Worm (Caenorhabditis elegans) whole organism, mixed stage, embryonic: ENCODE data around the gene Y57A10C.10.
A peak's percentile ranks its signal among the peaks of the same experiment; 100 is the strongest.

Experiments
- bed-3 ChIP-seq: fragments of 200-800 bp; sonication (Bioruptor generic); optimal IDR thresholded peaks from 3 replicates; lab custom pipeline; 2018; ENCODE audit warnings: mild to moderate bottlenecking, missing genetic modification characterization, moderate library complexity, missing compliant biosample characterization
- ceh-39 ChIP-seq: fragments of 150-350 bp; optimal IDR thresholded peaks from 2 replicates; lab custom pipeline; 2014; ENCODE audit warnings: missing biosample characterization, missing genetic modification characterization
- ceh-43 ChIP-seq: fragments of 200-800 bp; sonication (Bioruptor generic); optimal IDR thresholded peaks from 2 replicates; lab custom pipeline; 2018; ENCODE audit warnings: mild to moderate bottlenecking, missing genetic modification characterization, moderate library complexity, missing compliant biosample characterization
- ceh-83 ChIP-seq: fragments of 200-800 bp; sonication (Bioruptor generic); optimal IDR thresholded peaks from 2 replicates; lab custom pipeline; 2018; ENCODE audit warnings: mild to moderate bottlenecking, missing genetic modification characterization, missing compliant biosample characterization
- ces-1 ChIP-seq: fragments of 150-350 bp; optimal IDR thresholded peaks from 2 replicates; lab custom pipeline; 2014; ENCODE audit warnings: missing biosample characterization, missing genetic modification reagents, missing genetic modification characterization
- cnd-1 ChIP-seq: fragments of 200-800 bp; sonication (Bioruptor generic); optimal IDR thresholded peaks from 2 replicates; lab custom pipeline; 2018; ENCODE audit warnings: mild to moderate bottlenecking, missing genetic modification characterization, missing compliant biosample characterization
- drap-1 ChIP-seq: fragments of 200-800 bp; sonication (Bioruptor generic); optimal IDR thresholded peaks from 3 replicates; lab custom pipeline; 2018; ENCODE audit warnings: mild to moderate bottlenecking, missing genetic modification characterization, missing compliant biosample characterization
- elt-1 ChIP-seq: sonication (generic microtip); optimal IDR thresholded peaks from 2 replicates; lab custom pipeline; 2017; ENCODE audit warnings: missing genetic modification characterization, mild to moderate bottlenecking, missing compliant biosample characterization, antibody characterized with exemption, moderate library complexity, borderline replicate concordance; ENCODE audit not compliant: insufficient read depth
- elt-3 ChIP-seq: fragments of 150-350 bp; optimal IDR thresholded peaks from 2 replicates; lab custom pipeline; 2014; ENCODE audit warnings: missing biosample characterization, missing genetic modification characterization
- flh-1 ChIP-seq: fragments of 200-800 bp; sonication (Bioruptor generic); optimal IDR thresholded peaks from 2 replicates; lab custom pipeline; 2018; ENCODE audit warnings: mild to moderate bottlenecking, missing genetic modification characterization, moderate library complexity, missing compliant biosample characterization
- ham-2 ChIP-seq: fragments of 200-800 bp; sonication (Bioruptor generic); optimal IDR thresholded peaks from 2 replicates; lab custom pipeline; 2018; ENCODE audit warnings: mild to moderate bottlenecking, missing genetic modification characterization, missing compliant biosample characterization
- lin-13 ChIP-seq: fragments of 150-350 bp; optimal IDR thresholded peaks from 2 replicates; lab custom pipeline; 2014; ENCODE audit warnings: missing biosample characterization, missing genetic modification characterization
- lin-32 ChIP-seq: fragments of 200-800 bp; sonication (Bioruptor generic); optimal IDR thresholded peaks from 2 replicates; lab custom pipeline; 2018; ENCODE audit warnings: mild to moderate bottlenecking, missing genetic modification characterization, missing compliant biosample characterization
- lsy-2 ChIP-seq: fragments of 150-350 bp; optimal IDR thresholded peaks from 2 replicates; lab custom pipeline; 2014; ENCODE audit warnings: missing biosample characterization, missing genetic modification characterization
- mab-5 ChIP-seq: fragments of 150-350 bp; optimal IDR thresholded peaks from 2 replicates; lab custom pipeline; 2014; ENCODE audit warnings: missing biosample characterization, missing genetic modification characterization
- mep-1 ChIP-seq: fragments of 150-350 bp; optimal IDR thresholded peaks from 2 replicates; lab custom pipeline; 2017; ENCODE audit warnings: missing biosample characterization, missing genetic modification reagents, missing genetic modification characterization, inconsistent platforms
- mls-2 ChIP-seq: sonication (generic microtip); optimal IDR thresholded peaks from 2 replicates; lab custom pipeline; 2016; ENCODE audit warnings: mild to moderate bottlenecking, missing genetic modification characterization, moderate library complexity, missing compliant biosample characterization
- nhr-12 ChIP-seq: fragments of 150-350 bp; optimal IDR thresholded peaks from 2 replicates; lab custom pipeline; 2014; ENCODE audit warnings: missing biosample characterization, missing genetic modification characterization
- nhr-2 ChIP-seq: fragments of 150-350 bp; optimal IDR thresholded peaks from 2 replicates; lab custom pipeline; 2014; ENCODE audit warnings: missing biosample characterization, missing genetic modification characterization
- nhr-237 ChIP-seq: fragments of 150-350 bp; optimal IDR thresholded peaks from 2 replicates; lab custom pipeline; 2014; ENCODE audit warnings: missing biosample characterization, missing genetic modification characterization
- nhr-76 ChIP-seq: sonication (generic microtip); optimal IDR thresholded peaks from 2 replicates; lab custom pipeline; 2017; ENCODE audit warnings: missing biosample characterization, missing genetic modification characterization
- pha-4 ChIP-seq: fragments of 150-350 bp; optimal IDR thresholded peaks from 2 replicates; lab custom pipeline; 2018; ENCODE audit warnings: missing biosample characterization, missing genetic modification reagents, missing genetic modification characterization
- sem-2 ChIP-seq: fragments of 200-800 bp; sonication (Bioruptor generic); optimal IDR thresholded peaks from 2 replicates; lab custom pipeline; 2018; ENCODE audit warnings: mild to moderate bottlenecking, missing genetic modification characterization, missing compliant biosample characterization
- snpc-4 ChIP-seq: fragments of 150-350 bp; optimal IDR thresholded peaks from 2 replicates; lab custom pipeline; 2014; ENCODE audit warnings: missing biosample characterization, missing genetic modification characterization
- sptf-1 ChIP-seq: sonication (generic microtip); optimal IDR thresholded peaks from 2 replicates; lab custom pipeline; 2017; ENCODE audit warnings: mild to moderate bottlenecking, missing genetic modification characterization, moderate library complexity, missing compliant biosample characterization
- tbx-8 ChIP-seq: fragments of 200-800 bp; sonication (Bioruptor generic); optimal IDR thresholded peaks from 2 replicates; lab custom pipeline; 2018; ENCODE audit warnings: mild to moderate bottlenecking, missing genetic modification characterization, moderate library complexity, missing compliant biosample characterization
- unc-120 ChIP-seq: sonication (generic microtip); optimal IDR thresholded peaks from 2 replicates; lab custom pipeline; 2017; ENCODE audit warnings: missing genetic modification characterization, missing compliant biosample characterization; ENCODE audit not compliant: poor library complexity, severe bottlenecking
- unc-39 ChIP-seq: fragments of 150-350 bp; optimal IDR thresholded peaks from 2 replicates; lab custom pipeline; 2014; ENCODE audit warnings: missing biosample characterization, missing genetic modification characterization
- unc-62 ChIP-seq: fragments of 150-350 bp; optimal IDR thresholded peaks from 2 replicates; lab custom pipeline; 2014; ENCODE audit warnings: missing biosample characterization, missing genetic modification reagents, missing genetic modification characterization
- zip-8 ChIP-seq: fragments of 150-350 bp; optimal IDR thresholded peaks from 2 replicates; lab custom pipeline; 2014; ENCODE audit warnings: missing biosample characterization, missing genetic modification characterization
- ztf-11 ChIP-seq: fragments of 150-350 bp; optimal IDR thresholded peaks from 2 replicates; lab custom pipeline; 2014; ENCODE audit warnings: missing biosample characterization, missing genetic modification characterization

Y57A10C.10 gene

DNA sequence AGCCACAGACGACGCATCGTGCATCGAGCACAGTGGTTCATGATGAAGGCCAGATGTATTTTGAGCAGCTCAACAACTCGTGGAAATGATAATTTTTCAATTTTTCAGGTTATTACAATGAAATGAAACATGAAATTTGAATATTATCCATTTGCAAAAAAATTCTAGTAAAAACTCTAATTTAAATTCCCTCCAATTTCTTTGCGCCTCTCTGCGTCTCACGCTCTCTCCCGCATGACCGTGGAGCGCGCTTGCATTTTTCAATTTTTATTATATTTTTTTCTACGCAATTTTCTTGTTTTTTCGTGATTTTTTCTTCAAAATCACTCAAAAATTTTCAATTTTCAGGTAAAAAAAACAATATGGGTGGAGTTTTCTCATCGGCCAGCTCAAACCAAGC, 18.4 kb upstream of the Y57A10C.10 start, which contains the start of gene tag-281 (continued):
- no peak for TF ChIP-seq tbx-8 (GFP tag; lab: Kevin White, UChicago)
- no peak for TF ChIP-seq elt-1
- no peak for TF ChIP-seq ztf-11 (tag; lab: Kevin White, UChicago)
- TF ChIP-seq elt-3 (tag; lab: Kevin White, UChicago), result no peak
- peak; percentile 70 for TF ChIP-seq ces-1 (GFP tag; lab: Kevin White, UChicago)
- TF ChIP-seq, all 35 proteins: peak for 9

DNA sequence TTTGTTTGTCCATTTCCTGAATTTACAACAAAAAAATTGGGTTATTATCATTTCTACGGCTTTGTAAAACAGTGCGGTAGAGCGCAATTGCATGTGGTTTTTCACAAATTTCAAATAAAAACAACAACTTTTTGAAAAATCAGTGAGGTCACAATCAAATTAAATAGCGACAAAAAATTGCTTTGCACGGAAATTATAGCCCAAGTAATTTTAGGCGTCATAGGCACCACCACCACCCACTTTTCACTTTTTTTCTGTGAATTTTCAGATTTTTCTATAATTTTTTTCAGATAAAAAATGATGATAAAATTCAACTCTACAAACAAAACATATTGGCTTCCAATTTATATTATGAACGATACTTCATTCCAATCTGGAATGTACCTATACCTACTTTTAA, 16.2 kb upstream of the Y57A10C.10 start, which contains the start of gene sre-38:
TSS of gene sre-38 (plus strand) at position 301 of the 400 bp plus-strand sequence.
- TF ChIP-seq nhr-2 (tag; lab: Kevin White, UChicago), result no peak
- TF ChIP-seq lin-13, result no peak
- TF ChIP-seq ztf-11 (tag; lab: Kevin White, UChicago), result no peak
- TF ChIP-seq nhr-76 (tag; lab: Kevin White, UChicago), result no peak
- no peak for TF ChIP-seq unc-62 (GFP tag; lab: Kevin White, UChicago)
- no peak for TF ChIP-seq lin-32 (GFP tag; lab: Kevin White, UChicago)
- TF ChIP-seq tbx-8 (GFP tag; lab: Kevin White, UChicago), result no peak
- no peak for TF ChIP-seq pha-4 (tag; lab: Kevin White, UChicago)
- TF ChIP-seq mab-5 (tag; lab: Kevin White, UChicago), result no peak
- TF ChIP-seq sptf-1 (tag; lab: Kevin White, UChicago), result no peak
- no peak for TF ChIP-seq flh-1
- no peak for TF ChIP-seq unc-39 (tag; lab: Kevin White, UChicago)
- no peak for TF ChIP-seq mep-1 (tag; lab: Kevin White, UChicago)

DNA sequence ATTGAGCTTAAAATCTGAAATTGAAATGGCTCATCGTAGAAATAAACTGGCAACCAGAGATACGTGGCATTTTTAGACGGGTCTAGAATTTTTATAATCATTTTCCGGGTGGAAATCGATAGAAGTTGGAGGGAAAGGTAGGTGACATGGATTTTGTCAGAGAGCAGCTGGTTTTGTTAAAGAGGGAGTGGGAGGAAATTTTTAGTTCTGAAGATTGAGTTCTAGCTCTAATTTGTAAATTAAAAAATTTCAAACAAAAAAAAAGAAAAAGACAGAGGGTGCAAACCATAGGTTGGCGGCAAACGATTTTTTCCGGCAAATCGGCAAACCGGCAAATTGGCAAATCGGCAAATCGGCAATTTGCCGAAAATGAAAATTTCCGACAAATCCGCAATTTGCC, 15.6 kb upstream of the Y57A10C.10 start, which contains the start of gene sre-32:
TSS of gene sre-32 (minus strand) at position 101 of the 400 bp plus-strand sequence.
- TF ChIP-seq nhr-2 (tag; lab: Kevin White, UChicago) (no peak), nhr-237 (no peak)

DNA sequence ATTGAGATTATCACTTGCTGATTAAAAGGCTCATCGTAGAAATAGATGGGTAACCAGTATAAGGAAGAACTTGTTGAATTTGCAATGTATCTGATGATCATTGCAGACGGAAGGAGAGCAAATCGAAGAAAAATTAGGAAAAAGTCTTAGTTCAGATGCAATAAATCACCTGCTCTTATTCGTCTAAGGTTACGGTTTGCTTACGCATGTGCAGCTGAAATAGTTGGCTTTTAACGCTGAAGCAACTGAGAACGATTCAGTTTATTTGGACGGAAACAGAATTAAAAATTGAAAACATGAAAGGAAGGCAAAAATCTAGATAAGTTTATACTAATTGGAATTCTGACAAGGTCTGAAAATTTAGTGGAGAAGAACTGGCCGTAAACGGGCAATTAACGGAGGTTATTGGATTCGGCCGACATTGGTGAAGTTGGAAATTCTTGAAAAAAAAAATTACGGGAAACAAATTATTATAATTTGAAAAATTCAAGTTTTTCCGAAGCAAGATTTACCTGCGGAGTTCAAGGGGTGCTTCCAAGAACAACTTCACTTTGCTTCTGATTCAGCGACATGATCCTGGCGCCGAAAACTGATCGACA, 11.8 kb upstream of the Y57A10C.10 start, which contains the start of the genes sre-35 and sre-33:
TSS of gene sre-35 (minus strand) at position 101 of the 599 bp plus-strand sequence.
TSS of gene sre-33 (plus strand) at position 549 of the 599 bp plus-strand sequence.
- TF ChIP-seq zip-8 (no peak), ceh-43 (GFP tag; lab: Kevin White, UChicago) (no peak), mls-2 (tag; lab: Kevin White, UChicago) (no peak), flh-1 (no peak), unc-39 (tag; lab: Kevin White, UChicago) (no peak), snpc-4 (tag; lab: Kevin White, UChicago) (no peak), ces-1 (GFP tag; lab: Kevin White, UChicago) (no peak), drap-1 (no peak), mab-5 (tag; lab: Kevin White, UChicago) (no peak), sem-2 (GFP tag; lab: Kevin White, UChicago) (no peak), cnd-1 (no peak), ham-2 (GFP tag; lab: Kevin White, UChicago) (no peak), lsy-2 (tag; lab: Kevin White, UChicago) (no peak), unc-120 (no peak), ceh-83 (GFP tag; lab: Kevin White, UChicago) (no peak), pha-4 (tag; lab: Kevin White, UChicago) (no peak)

DNA sequence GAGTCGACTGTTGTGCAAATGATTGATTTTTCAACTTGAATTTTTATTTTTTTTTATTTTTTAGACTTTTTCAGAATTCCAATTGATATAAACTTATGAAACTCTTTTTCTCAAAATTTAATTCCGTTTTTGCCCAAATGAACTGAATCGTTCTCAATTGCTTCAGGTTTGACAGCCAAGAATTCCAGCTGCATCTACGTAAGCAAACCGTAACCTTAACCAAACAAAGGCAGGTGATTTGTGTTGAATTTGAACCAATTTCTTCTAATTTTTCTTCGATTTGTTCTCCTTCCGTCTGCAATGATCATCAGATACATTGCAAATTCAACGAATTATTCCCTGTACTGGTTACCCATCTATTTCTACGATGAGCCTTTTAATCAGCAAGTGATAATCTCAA, 8.8 kb upstream of the Y57A10C.10 start, which contains the start of gene sre-34:
TSS of gene sre-34 (plus strand) at position 301 of the 400 bp plus-strand sequence.
- TF ChIP-seq ham-2 (GFP tag; lab: Kevin White, UChicago) (no peak), ceh-43 (GFP tag; lab: Kevin White, UChicago) (no peak), elt-3 (tag; lab: Kevin White, UChicago) (no peak), ceh-39 (no peak), unc-120 (no peak), sptf-1 (tag; lab: Kevin White, UChicago) (no peak), bed-3 (GFP tag; lab: Kevin White, UChicago) (no peak), nhr-12 (no peak), nhr-76 (tag; lab: Kevin White, UChicago) (no peak)
